Fruit fly (Drosophila melanogaster) whole organism, pupa: ENCODE data around the gene CG9356.

Experiments used
- CG10348 ChIP-seq: fragments of 200-800 bp; sonication (Bioruptor generic); IDR thresholded peaks from 2 replicates; pipeline ENCODE4 v1.3.6; 2022; ENCODE audit warnings: missing biosample characterization, missing genetic modification characterization
- CG12605 ChIP-seq: fragments of 200-800 bp; sonication (Bioruptor generic); IDR thresholded peaks from 2 replicates; pipeline ENCODE4 v1.3.6; 2022; ENCODE audit warnings: missing biosample characterization, missing genetic modification characterization
- CG13204 ChIP-seq: fragments of 200-800 bp; sonication (Bioruptor generic); optimal IDR thresholded peaks from 2 replicates; lab custom pipeline; 2018; ENCODE audit warnings: missing biosample characterization, mild to moderate bottlenecking, missing genetic modification characterization, moderate library complexity
- CG14655 ChIP-seq: fragments of 200-800 bp; sonication (Bioruptor generic); optimal IDR thresholded peaks from 3 replicates; lab custom pipeline; 2017; ENCODE audit warnings: mild to moderate bottlenecking, missing biosample characterization, missing genetic modification reagents, missing genetic modification characterization
- CG32121 ChIP-seq: fragments of 200-800 bp; sonication (Bioruptor generic); IDR thresholded peaks from 2 replicates; pipeline ENCODE4 v1.3.6; 2022; ENCODE audit warnings: missing biosample characterization, missing genetic modification characterization
- CG8301 ChIP-seq: fragments of 200-800 bp; sonication (Bioruptor generic); optimal IDR thresholded peaks from 2 replicates; lab custom pipeline; 2018; ENCODE audit warnings: missing biosample characterization, mild to moderate bottlenecking, missing genetic modification characterization
- CG9948 ChIP-seq: fragments of 200-800 bp; sonication (Bioruptor generic); optimal IDR thresholded peaks from 2 replicates; lab custom pipeline; 2018; ENCODE audit warnings: missing biosample characterization, mild to moderate bottlenecking, missing genetic modification characterization, moderate library complexity
- D1 ChIP-seq: fragments of 200-800 bp; sonication (Bioruptor generic); optimal IDR thresholded peaks from 2 replicates; lab custom pipeline; 2018; ENCODE audit warnings: missing biosample characterization, mild to moderate bottlenecking, missing genetic modification characterization, moderate library complexity
- EcR ChIP-seq: fragments of 200-800 bp; sonication (Bioruptor generic); optimal IDR thresholded peaks from 3 replicates; lab custom pipeline; 2019; ENCODE audit warnings: missing biosample characterization, missing genetic modification characterization, mild to moderate bottlenecking, moderate library complexity, missing genetic modification reagents
- Ets98B ChIP-seq: fragments of 200-800 bp; sonication (Bioruptor generic); IDR thresholded peaks from 2 replicates; pipeline ENCODE4 v1.3.6; 2022; ENCODE audit warnings: missing biosample characterization, missing genetic modification characterization
- Pif1A ChIP-seq: fragments of 200-800 bp; sonication (Bioruptor generic); optimal IDR thresholded peaks from 3 replicates; lab custom pipeline; 2016; ENCODE audit warnings: missing biosample characterization, missing genetic modification characterization
- Pif1B ChIP-seq: fragments of 200-800 bp; sonication (Bioruptor generic); optimal IDR thresholded peaks from 3 replicates; lab custom pipeline; 2016; ENCODE audit warnings: missing biosample characterization, missing genetic modification characterization
- fd96Ca ChIP-seq: fragments of 200-800 bp; sonication (Bioruptor generic); IDR thresholded peaks from 3 replicates; pipeline ENCODE4 v1.3.6; 2022; ENCODE audit warnings: missing biosample characterization, missing genetic modification characterization
- rn ChIP-seq: fragments of 200-800 bp; sonication (Bioruptor generic); IDR thresholded peaks from 2 replicates; pipeline ENCODE4 v1.3.6; 2022; ENCODE audit warnings: missing biosample characterization, missing genetic modification characterization

dm6 chr3R:9418373-9419299, 14.6 kb upstream of the CG9356 start:
- TF ChIP-seq CG14655 (GFP tag; lab: Kevin White, UChicago), result no peak
- no peak for TF ChIP-seq fd96Ca
- no peak for TF ChIP-seq rn (GFP tag; lab: Robert Waterston, UW)
- no peak for TF ChIP-seq EcR (GFP tag; lab: Kevin White, UChicago)
- TF ChIP-seq Pif1A (GFP tag; lab: Kevin White, UChicago), result no peak
- no peak for TF ChIP-seq CG12605 (GFP tag; lab: Robert Waterston, UW)
- no peak for TF ChIP-seq CG8301
- no peak for TF ChIP-seq CG32121
- no peak for TF ChIP-seq Pif1B (GFP tag; lab: Kevin White, UChicago)
- no peak for TF ChIP-seq CG13204
- TF ChIP-seq CG9948 (tag; lab: Kevin White, UChicago), result no peak
- no peak for TF ChIP-seq Ets98B (GFP tag; lab: Robert Waterston, UW)
- TF ChIP-seq D1, result no peak
- TF ChIP-seq CG10348 (GFP tag; lab: Robert Waterston, UW), result no peak
